Worm (Caenorhabditis elegans): ENCODE data around the gene ZK185.3.
A peak's percentile ranks its signal among the peaks of the same experiment; 100 is the strongest.

Gene ZK185.3

DNA sequence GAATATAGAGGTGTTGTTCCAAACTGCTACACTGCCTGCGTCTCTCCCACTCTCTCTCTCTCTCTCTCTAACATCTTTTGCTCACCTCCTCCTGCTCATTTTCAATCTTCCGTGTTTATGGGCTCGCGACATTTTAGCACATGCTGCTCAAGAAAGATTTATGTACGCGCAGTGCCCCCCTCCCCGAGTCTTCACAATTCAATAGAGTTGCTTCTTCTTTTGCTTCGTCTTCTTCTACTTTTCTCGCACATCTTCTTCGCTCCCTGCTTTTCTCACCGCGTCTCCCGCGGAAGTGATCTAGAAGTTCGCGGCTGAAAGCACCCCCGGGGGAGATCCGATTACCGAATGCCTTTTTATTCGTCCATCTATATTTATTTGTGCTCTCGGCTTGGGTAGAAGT, 40.4 kb upstream of the ZK185.3 start (continued):
- TF ChIP-seq lin-11 (tag; optimal IDR thresholded peaks at IDR 0.05) (no peak), fkh-6 (tag; optimal IDR thresholded peaks at IDR 0.05) (no peak), C08G9.2 (tag; optimal IDR thresholded peaks at IDR 0.05) (no peak)

DNA sequence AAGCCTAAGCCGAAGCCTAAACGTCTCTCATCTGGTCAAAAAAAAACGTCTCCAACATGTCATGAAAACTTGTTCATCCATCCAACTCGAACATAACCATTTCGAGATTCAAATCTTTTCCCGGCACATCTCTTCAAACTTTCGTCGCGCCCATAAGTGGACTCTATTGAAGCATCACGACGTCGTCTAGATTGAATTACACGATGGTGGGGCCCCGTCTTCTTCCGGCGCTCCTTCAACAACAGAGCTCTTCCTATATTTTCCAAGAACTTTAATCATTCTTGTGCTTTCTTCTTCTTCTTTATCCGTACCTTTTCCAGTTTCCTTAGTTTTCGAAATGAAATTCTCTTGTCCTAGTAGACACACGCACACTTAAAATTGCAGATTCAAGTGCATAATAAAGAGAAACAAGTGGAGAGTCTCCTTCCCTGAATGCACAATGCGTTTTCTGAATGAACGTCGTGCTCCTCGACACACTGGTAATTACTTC, 38.2 kb upstream of the ZK185.3 start, which contains the start of gene F28E10.1:
Gene F28E10.1, plus strand, starts transcription at position 440 of the 490 bp plus-strand sequence.
- no peak for TF ChIP-seq hlh-8 (tag; optimal IDR thresholded peaks at IDR 0.05)
- peak; percentile 86 for TF ChIP-seq unc-42 (tag; optimal IDR thresholded peaks at IDR 0.05)
- TF ChIP-seq ceh-31 (tag; optimal IDR thresholded peaks at IDR 0.05), result peak; percentile 38

DNA sequence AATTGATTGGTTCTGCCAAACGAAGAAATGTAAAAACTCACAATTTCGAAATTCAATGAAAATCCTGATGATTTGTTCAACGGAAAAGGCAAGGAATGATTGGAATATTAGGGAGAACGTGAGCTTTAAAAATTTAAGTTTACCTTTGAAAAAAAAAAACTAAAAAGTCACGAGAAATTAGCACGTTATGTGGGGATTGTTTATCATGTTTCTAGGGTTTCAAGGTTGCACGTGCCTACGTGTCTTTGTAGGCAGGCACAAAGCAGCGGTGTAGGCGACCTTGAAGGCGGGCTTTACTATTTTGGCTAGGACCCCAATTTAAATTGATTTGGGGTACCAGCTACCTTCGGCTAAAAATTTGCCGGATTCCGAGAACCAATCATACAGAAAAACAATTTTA, 37.1 kb upstream of the ZK185.3 start, which contains the start of gene F28E10.4:
Gene F28E10.4, minus strand, starts transcription at position 101 of the 400 bp plus-strand sequence.
- TF ChIP-seq pha-2 (tag; optimal IDR thresholded peaks at IDR 0.05) (no peak), unc-86 (tag; optimal IDR thresholded peaks at IDR 0.05) (no peak), unc-55 (GFP tag; optimal IDR thresholded peaks at IDR 0.05) (no peak), ceh-2 (tag; optimal IDR thresholded peaks at IDR 0.05) (no peak), sdc-2 (tag; optimal IDR thresholded peaks at IDR 0.05) (no peak), dmd-4 (tag; optimal IDR thresholded peaks at IDR 0.05; ENCODE audit: borderline replicate concordance) (no peak), ahr-1 (tag; optimal IDR thresholded peaks at IDR 0.05) (no peak), madf-2 (tag; optimal IDR thresholded peaks at IDR 0.05) (no peak), fkh-10 (GFP tag; optimal IDR thresholded peaks at IDR 0.05) (no peak), eyg-1 (tag; optimal IDR thresholded peaks at IDR 0.05) (no peak), ama-1 (optimal IDR thresholded peaks at IDR 0.05) (no peak)

DNA sequence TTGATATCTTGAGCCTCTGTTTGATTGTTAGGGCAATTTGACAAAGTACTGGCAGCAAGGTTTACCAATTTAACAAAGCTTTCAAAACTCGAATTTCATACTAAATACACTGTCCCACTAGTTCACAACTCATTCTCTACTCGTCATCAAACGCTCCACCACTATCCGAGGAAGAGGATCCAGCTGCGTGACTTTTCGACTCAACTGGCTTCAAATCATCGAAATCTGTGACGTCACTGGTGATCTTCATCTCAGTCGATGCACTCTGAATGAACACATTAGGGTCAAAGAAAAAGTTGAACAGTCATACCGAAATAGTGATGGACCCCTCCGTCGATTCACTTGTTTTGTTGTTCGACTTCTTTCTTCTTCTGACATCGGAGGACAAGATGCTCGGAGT, 35.6 kb upstream of the ZK185.3 start:
- no peak for TF ChIP-seq C08G9.2 (tag; optimal IDR thresholded peaks at IDR 0.05)
- no peak for TF ChIP-seq eyg-1 (tag; optimal IDR thresholded peaks at IDR 0.05)
- TF ChIP-seq ref-2 (tag; optimal IDR thresholded peaks at IDR 0.05), result no peak
- no peak for TF ChIP-seq sox-2 (GFP tag; IDR thresholded peaks at IDR 0.05)
- TF ChIP-seq fkh-10 (GFP tag; optimal IDR thresholded peaks at IDR 0.05), result no peak
- no peak for TF ChIP-seq hlh-15 (tag; optimal IDR thresholded peaks at IDR 0.05)
- TF ChIP-seq hlh-6 (tag; optimal IDR thresholded peaks at IDR 0.05), result no peak
- no peak for TF ChIP-seq pha-4 (tag; optimal IDR thresholded peaks at IDR 0.05)
- no peak for TF ChIP-seq ceh-19 (GFP tag; optimal IDR thresholded peaks at IDR 0.05)
- no peak for TF ChIP-seq ceh-48 (tag; optimal IDR thresholded peaks at IDR 0.05)

DNA sequence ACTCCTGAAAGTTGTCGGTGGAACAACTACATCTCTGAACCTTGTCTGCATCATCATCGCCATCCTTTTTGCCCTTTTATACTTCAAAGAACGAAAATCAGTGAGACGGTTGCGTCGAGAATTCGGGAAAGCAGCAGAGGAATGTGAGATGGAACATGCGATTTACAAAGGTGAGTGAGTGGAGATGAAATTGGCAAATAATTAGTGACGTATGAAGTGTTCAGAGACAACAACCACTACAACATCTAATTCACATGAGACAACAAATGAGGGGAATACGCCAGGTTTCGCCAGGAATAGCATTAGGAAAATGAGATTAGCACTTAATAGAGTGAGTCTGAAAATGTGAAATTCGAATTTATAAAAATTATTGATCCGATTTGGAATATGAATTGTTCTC, 34.3 kb upstream of the ZK185.3 start:
- TF ChIP-seq mec-3 (tag; optimal IDR thresholded peaks at IDR 0.05; ENCODE audit: borderline replicate concordance) (no peak), hlh-8 (tag; optimal IDR thresholded peaks at IDR 0.05) (no peak), elt-4 (tag; optimal IDR thresholded peaks at IDR 0.05) (no peak), ceh-22 (tag; optimal IDR thresholded peaks at IDR 0.05) (no peak), ceh-34 (tag; optimal IDR thresholded peaks at IDR 0.05) (no peak), ceh-14 (tag; optimal IDR thresholded peaks at IDR 0.05) (no peak), elt-2 (tag; optimal IDR thresholded peaks at IDR 0.05) (no peak), nfya-1 (tag; optimal IDR thresholded peaks at IDR 0.05) (no peak), ceh-31 (tag; optimal IDR thresholded peaks at IDR 0.05) (no peak), pha-4 (tag; optimal IDR thresholded peaks at IDR 0.05) (no peak)

DNA sequence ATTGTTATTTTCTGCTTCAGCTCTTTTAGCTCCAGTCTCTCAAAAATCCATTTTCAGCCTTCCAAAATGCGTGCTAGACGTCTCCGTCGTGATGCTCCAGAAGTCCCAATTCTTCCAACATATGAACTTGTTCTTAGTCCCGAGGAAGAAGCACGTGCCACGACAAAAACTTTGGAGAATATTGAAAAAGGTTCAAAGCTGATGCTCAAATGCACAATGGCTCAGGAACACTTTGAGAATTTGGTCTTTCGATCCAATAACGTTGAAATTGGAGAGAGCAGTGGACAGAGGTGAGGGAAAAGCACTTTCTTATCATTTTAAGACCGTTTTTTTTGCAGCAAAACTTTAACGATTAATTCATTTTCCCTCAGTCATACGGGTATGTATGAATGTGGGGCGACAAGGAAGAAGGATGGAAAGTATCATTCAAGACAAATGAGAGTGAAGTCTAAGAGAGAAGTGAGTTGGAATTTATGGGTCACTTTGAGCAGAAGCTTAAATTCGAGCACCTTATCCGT, 32.4 kb upstream of the ZK185.3 start, which contains the start of gene igeg-1:
Gene igeg-1, plus strand, starts transcription at position 51 of the 518 bp plus-strand sequence.
- TF ChIP-seq ahr-1 (tag; optimal IDR thresholded peaks at IDR 0.05) (no peak), pha-2 (tag; optimal IDR thresholded peaks at IDR 0.05) (no peak), hlh-30 (tag; optimal IDR thresholded peaks at IDR 0.05; ENCODE audit: insufficient read depth) (no peak), F13H6.1 (tag; optimal IDR thresholded peaks at IDR 0.05) (no peak), sdc-2 (tag; optimal IDR thresholded peaks at IDR 0.05) (no peak)

Measured in whole organism, late embryonic.